Worm (Caenorhabditis elegans): ENCODE measurements around the gene Y11D7A.8.

- TF ChIP-seq nhr-76 (tag; optimal IDR thresholded peaks at IDR 0.05) (no peak), ztf-11 (tag; optimal IDR thresholded peaks at IDR 0.05) (no peak), snpc-4 (tag; optimal IDR thresholded peaks at IDR 0.05) (no peak)
Measured at ce11 chrIV:9299145-9299544, 48.0 kb downstream of the Y11D7A.8 start, which contains the start of gene F49C12.2.

Data from whole organism, mixed stage, embryonic.